Fruit fly (Drosophila melanogaster): Measurements from ENCODE around the gene CG8833.

Gene CG8833

dm6 chr3L:13917589-13918198 is 11.1 kb downstream of the CG8833 start:
- TF ChIP-seq insv (optimal IDR thresholded peaks at IDR 0.05) (no peak), Sin3A (optimal IDR thresholded peaks at IDR 0.05) (no peak)

dm6 chr3L:13914573-13914972 is 14.2 kb downstream of the CG8833 start:
- TF ChIP-seq Sin3A (optimal IDR thresholded peaks at IDR 0.05), result no peak
- TF ChIP-seq psq (optimal IDR thresholded peaks at IDR 0.05), result no peak
- no peak for TF ChIP-seq h (optimal IDR thresholded peaks at IDR 0.05)
- TF ChIP-seq insv (optimal IDR thresholded peaks at IDR 0.05), result no peak
- no peak for TF ChIP-seq Myc (optimal IDR thresholded peaks at IDR 0.05)
- TF ChIP-seq ttk (optimal IDR thresholded peaks at IDR 0.05), result no peak

DNA sequence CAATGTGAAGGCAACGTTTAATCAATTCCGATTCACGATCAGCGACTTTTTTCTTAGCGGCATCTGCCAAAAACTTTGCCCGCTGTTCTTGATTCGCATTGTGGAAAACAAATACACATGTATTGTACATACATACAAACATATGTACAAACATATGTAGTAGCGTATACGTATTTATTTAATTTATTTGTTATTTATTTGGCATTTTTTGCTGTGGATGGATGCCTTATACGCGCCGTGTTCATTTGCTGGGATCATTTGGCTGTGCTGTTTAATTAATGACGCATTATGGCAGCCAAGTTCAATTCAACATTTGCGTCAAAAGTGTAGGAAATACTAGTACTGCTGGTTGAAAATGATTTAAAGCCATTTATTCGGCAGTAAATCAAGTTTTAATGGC is 16.0 kb downstream of the CG8833 start:
- TF ChIP-seq h (optimal IDR thresholded peaks at IDR 0.05) (no peak), psq (optimal IDR thresholded peaks at IDR 0.05) (no peak), Myc (optimal IDR thresholded peaks at IDR 0.05) (no peak), ttk (optimal IDR thresholded peaks at IDR 0.05) (no peak), insv (optimal IDR thresholded peaks at IDR 0.05) (no peak), Sin3A (optimal IDR thresholded peaks at IDR 0.05) (no peak)

- TF ChIP-seq insv (optimal IDR thresholded peaks at IDR 0.05) (no peak), psq (optimal IDR thresholded peaks at IDR 0.05) (no peak), h (optimal IDR thresholded peaks at IDR 0.05) (no peak), Sin3A (optimal IDR thresholded peaks at IDR 0.05) (no peak), ttk (optimal IDR thresholded peaks at IDR 0.05) (no peak), Myc (optimal IDR thresholded peaks at IDR 0.05) (no peak)
Observed at dm6 chr3L:13911649-13912260, 17.0 kb downstream of the CG8833 start.

- TF ChIP-seq Myc (optimal IDR thresholded peaks at IDR 0.05), result no peak
- no peak for TF ChIP-seq Sin3A (optimal IDR thresholded peaks at IDR 0.05)
- no peak for TF ChIP-seq ttk (optimal IDR thresholded peaks at IDR 0.05)
- no peak for TF ChIP-seq psq (optimal IDR thresholded peaks at IDR 0.05)
- TF ChIP-seq insv (optimal IDR thresholded peaks at IDR 0.05), result no peak
- TF ChIP-seq h (optimal IDR thresholded peaks at IDR 0.05), result no peak
Observed at dm6 chr3L:13905515-13905914, 23.3 kb downstream of the CG8833 start.

- TF ChIP-seq psq (optimal IDR thresholded peaks at IDR 0.05) (no peak), Sin3A (optimal IDR thresholded peaks at IDR 0.05) (no peak), insv (optimal IDR thresholded peaks at IDR 0.05) (no peak), ttk (optimal IDR thresholded peaks at IDR 0.05) (no peak), Myc (optimal IDR thresholded peaks at IDR 0.05) (no peak), h (optimal IDR thresholded peaks at IDR 0.05) (no peak)
Observed at dm6 chr3L:13904426-13904825, 24.4 kb downstream of the CG8833 start.

- no peak for TF ChIP-seq Myc (optimal IDR thresholded peaks at IDR 0.05)
- TF ChIP-seq ttk (optimal IDR thresholded peaks at IDR 0.05), result no peak
- TF ChIP-seq insv (optimal IDR thresholded peaks at IDR 0.05), result no peak
Observed at dm6 chr3L:13904021-13904325, 24.8 kb downstream of the CG8833 start.

DNA sequence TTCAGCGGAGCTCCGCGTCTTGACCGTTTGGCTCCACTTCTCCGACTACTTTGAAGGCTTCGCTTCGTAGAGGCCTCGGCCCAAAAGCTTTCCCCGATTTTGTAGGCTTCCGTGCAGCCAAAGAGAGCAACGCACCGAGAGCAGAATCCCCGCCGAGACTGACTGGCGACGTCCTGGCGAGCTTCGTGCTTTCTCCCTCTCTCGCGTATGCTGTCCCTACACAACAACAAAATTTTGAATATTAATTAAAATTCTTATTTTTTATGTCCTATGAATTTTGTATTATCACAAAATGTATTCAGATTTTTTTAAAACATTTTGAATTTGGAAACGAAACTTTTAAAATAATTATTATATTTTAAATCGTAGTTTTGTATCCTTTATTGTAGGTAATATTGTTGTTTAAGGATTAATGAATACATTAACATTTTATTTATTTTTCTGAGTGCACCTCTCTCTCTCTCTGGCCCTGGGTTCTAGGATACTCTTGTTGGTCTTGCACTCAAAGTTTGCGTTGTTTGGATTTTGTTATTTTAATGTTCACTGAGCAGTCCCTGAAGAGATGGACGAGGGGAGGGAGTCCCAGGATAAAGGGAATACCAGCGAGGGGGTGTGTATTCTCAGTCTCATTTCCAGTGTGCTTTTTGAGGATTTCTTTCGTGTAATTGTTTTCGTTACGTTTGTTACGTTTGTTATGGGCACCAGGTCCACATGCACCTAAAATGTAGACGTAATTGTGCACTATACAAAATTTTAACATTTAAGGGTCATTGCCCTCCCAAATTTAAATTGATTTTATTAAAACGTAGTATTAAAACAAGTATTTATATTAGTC is 25.4 kb downstream of the CG8833 start, which contains the start of gene dysc:
Gene dysc (minus strand): TSS at position 51 of the 835 bp plus-strand sequence.
- TF ChIP-seq Sin3A (optimal IDR thresholded peaks at IDR 0.05), result no peak
- no peak for TF ChIP-seq ttk (optimal IDR thresholded peaks at IDR 0.05)
- TF ChIP-seq psq (optimal IDR thresholded peaks at IDR 0.05), result no peak
- TF ChIP-seq h (optimal IDR thresholded peaks at IDR 0.05), result no peak
- TF ChIP-seq Myc (optimal IDR thresholded peaks at IDR 0.05), result no peak
- TF ChIP-seq insv (optimal IDR thresholded peaks at IDR 0.05), result no peak

- TF ChIP-seq Sin3A (optimal IDR thresholded peaks at IDR 0.05), result no peak
- no peak for TF ChIP-seq h (optimal IDR thresholded peaks at IDR 0.05)
- no peak for TF ChIP-seq ttk (optimal IDR thresholded peaks at IDR 0.05)
- TF ChIP-seq insv (optimal IDR thresholded peaks at IDR 0.05), result no peak
- TF ChIP-seq psq (optimal IDR thresholded peaks at IDR 0.05), result no peak
- no peak for TF ChIP-seq Myc (optimal IDR thresholded peaks at IDR 0.05)
Observed at dm6 chr3L:13900635-13901034, 28.2 kb downstream of the CG8833 start.

- TF ChIP-seq psq (optimal IDR thresholded peaks at IDR 0.05) (no peak), ttk (optimal IDR thresholded peaks at IDR 0.05) (no peak), Sin3A (optimal IDR thresholded peaks at IDR 0.05) (no peak), h (optimal IDR thresholded peaks at IDR 0.05) (no peak), insv (optimal IDR thresholded peaks at IDR 0.05) (no peak), Myc (optimal IDR thresholded peaks at IDR 0.05) (no peak)
Observed at dm6 chr3L:13887092-13887491, 41.7 kb downstream of the CG8833 start.

DNA sequence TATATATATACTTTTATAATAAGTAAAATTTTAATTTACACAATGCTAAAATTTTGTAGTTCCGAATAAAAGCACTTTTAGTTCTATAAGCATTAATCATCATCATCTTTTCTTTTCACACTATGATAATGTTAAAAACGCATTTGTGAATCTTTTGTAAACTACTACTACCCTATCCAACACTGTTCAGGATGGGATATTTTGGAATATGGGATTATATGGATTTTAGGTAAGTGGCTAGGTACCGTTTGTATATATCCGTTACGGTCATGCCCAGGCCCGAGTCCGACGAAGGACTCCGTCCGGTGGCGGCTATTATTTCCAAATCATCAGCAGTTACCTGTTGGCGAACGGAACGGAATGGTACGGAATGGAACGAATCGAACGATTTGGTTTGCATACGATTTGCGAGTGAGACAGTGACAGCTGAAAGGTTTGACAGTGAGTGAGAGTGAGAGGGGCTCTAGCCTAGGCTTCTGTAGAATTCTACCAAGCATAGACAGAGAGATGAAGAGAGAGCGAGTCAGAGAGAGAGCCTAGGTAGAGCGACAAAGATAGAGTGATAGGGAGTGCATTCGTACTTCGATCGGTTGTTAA is 44.2 kb downstream of the CG8833 start:
- no peak for TF ChIP-seq Myc (optimal IDR thresholded peaks at IDR 0.05)
- TF ChIP-seq psq (optimal IDR thresholded peaks at IDR 0.05), result no peak
- no peak for TF ChIP-seq h (optimal IDR thresholded peaks at IDR 0.05)
- no peak for TF ChIP-seq ttk (optimal IDR thresholded peaks at IDR 0.05)
- no peak for TF ChIP-seq Sin3A (optimal IDR thresholded peaks at IDR 0.05)
- no peak for TF ChIP-seq insv (optimal IDR thresholded peaks at IDR 0.05)

dm6 chr3L:13882532-13882931 is 46.3 kb downstream of the CG8833 start:
- TF ChIP-seq ttk (optimal IDR thresholded peaks at IDR 0.05) (no peak), psq (optimal IDR thresholded peaks at IDR 0.05) (no peak), Sin3A (optimal IDR thresholded peaks at IDR 0.05) (no peak), insv (optimal IDR thresholded peaks at IDR 0.05) (no peak), h (optimal IDR thresholded peaks at IDR 0.05) (no peak), Myc (optimal IDR thresholded peaks at IDR 0.05) (no peak)
